Worm (Caenorhabditis elegans) whole organism, late embryonic: ENCODE results near the gene fbxo-11.2.

ENCODE experiments used
- ceh-14 ChIP-seq: sonication (generic microtip); optimal IDR thresholded peaks from 2 replicates; lab custom pipeline; 2016; ENCODE audit warnings: missing genotype, missing genetic modification characterization, missing compliant biosample characterization
- ceh-45 ChIP-seq: fragments of 200-800 bp; sonication (Bioruptor generic); IDR thresholded peaks from 2 replicates; pipeline ENCODE4 v1.3.6; 2022; ENCODE audit warnings: missing genetic modification reagents, missing genetic modification characterization, missing compliant biosample characterization
- hlh-30 ChIP-seq: sonication (generic microtip); optimal IDR thresholded peaks from 2 replicates; lab custom pipeline; 2017; ENCODE audit warnings: antibody characterized with exemption, missing genetic modification characterization, missing compliant biosample characterization; ENCODE audit not compliant: insufficient read depth
- madf-2 ChIP-seq: sonication (generic microtip); optimal IDR thresholded peaks from 2 replicates; lab custom pipeline; 2017; ENCODE audit warnings: missing genetic modification characterization, missing compliant biosample characterization
- nhr-11 ChIP-seq: fragments of 150-350 bp; optimal IDR thresholded peaks from 2 replicates; lab custom pipeline; 2014; ENCODE audit warnings: missing biosample characterization, missing genetic modification characterization
- pqm-1 ChIP-seq: sonication (generic microtip); optimal IDR thresholded peaks from 2 replicates; lab custom pipeline; 2016; ENCODE audit warnings: missing genetic modification characterization, missing compliant biosample characterization
- sox-2 ChIP-seq: fragments of 200-800 bp; sonication (Bioruptor generic); IDR thresholded peaks from 2 replicates; pipeline ENCODE4 v1.3.6; 2022; ENCODE audit warnings: missing genetic modification reagents, missing genetic modification characterization, missing compliant biosample characterization

DNA sequence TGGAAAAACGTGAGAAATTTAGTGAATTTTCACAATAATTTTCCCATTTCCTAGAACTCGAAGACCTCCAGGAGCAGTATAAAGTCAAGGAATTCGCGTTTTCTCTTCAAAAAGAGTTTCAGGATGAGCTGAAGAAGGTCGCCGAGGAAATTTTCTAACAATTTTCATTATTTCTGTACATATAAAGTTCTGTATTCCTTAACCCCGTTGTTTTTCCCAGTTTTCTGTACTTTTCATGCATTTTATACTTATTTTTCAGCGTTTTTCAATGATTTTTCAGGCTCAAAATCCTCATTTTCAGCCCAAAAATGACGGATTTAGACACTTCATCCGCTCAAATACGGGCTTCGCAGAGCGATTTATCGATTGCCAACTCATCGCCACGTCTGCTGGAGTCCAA, 28.1 kb upstream of the fbxo-11.2 start, which contains the start of gene par-2:
- TF ChIP-seq madf-2 (tag; lab: Kevin White, UChicago) (no peak), hlh-30 (no peak), sox-2 (GFP tag; lab: Robert Waterston, UW) (no peak), pqm-1 (tag; lab: Kevin White, UChicago) (no peak), nhr-11 (no peak), ceh-45 (GFP tag; lab: Robert Waterston, UW) (no peak), ceh-14 (tag; lab: Kevin White, UChicago) (no peak)
